Fruit fly (Drosophila melanogaster) whole organism, embryonic: ENCODE results near the gene AlkB.

Source experiments
- CG10274 ChIP-seq: fragments of 200-800 bp; sonication (Bioruptor generic); optimal IDR thresholded peaks from 3 replicates; lab custom pipeline; 2017; ENCODE audit warnings: missing biosample characterization, mild to moderate bottlenecking, missing genetic modification characterization
- CG10462 ChIP-seq: fragments of 200-800 bp; sonication (Bioruptor generic); optimal IDR thresholded peaks from 2 replicates; lab custom pipeline; 2016; ENCODE audit warnings: missing biosample characterization, missing genetic modification characterization
- CG11085 ChIP-seq: fragments of 200-800 bp; sonication (Bioruptor generic); IDR thresholded peaks from 2 replicates; pipeline ENCODE4 v1.3.6; 2022; ENCODE audit warnings: missing biosample characterization, missing genetic modification characterization
- CG11695 ChIP-seq: fragments of 200-800 bp; sonication (Bioruptor generic); IDR thresholded peaks from 3 replicates; pipeline ENCODE4 v1.3.6; 2022; ENCODE audit warnings: missing biosample characterization, missing genetic modification characterization
- CG12236 ChIP-seq: fragments of 200-800 bp; sonication (Bioruptor generic); optimal IDR thresholded peaks from 2 replicates; lab custom pipeline; 2016; ENCODE audit warnings: missing biosample characterization, missing genetic modification characterization
- CG12744 ChIP-seq: fragments of 200-800 bp; sonication (Bioruptor generic); optimal IDR thresholded peaks from 2 replicates; lab custom pipeline; 2016; ENCODE audit warnings: missing biosample characterization, missing genetic modification characterization
- CG13287 ChIP-seq: fragments of 200-800 bp; sonication (Bioruptor generic); IDR thresholded peaks from 2 replicates; pipeline ENCODE4 v1.3.6; 2022; ENCODE audit warnings: missing biosample characterization, missing genetic modification characterization; ENCODE audit not compliant: partially characterized antibody
- CG13296 ChIP-seq: fragments of 200-800 bp; sonication (Bioruptor generic); optimal IDR thresholded peaks from 3 replicates; lab custom pipeline; 2018; ENCODE audit warnings: missing biosample characterization, mild to moderate bottlenecking, missing genetic modification characterization
- CG13775 ChIP-seq: fragments of 200-800 bp; sonication (Bioruptor generic); optimal IDR thresholded peaks from 3 replicates; lab custom pipeline; 2017; ENCODE audit warnings: missing biosample characterization, mild to moderate bottlenecking, missing genetic modification characterization
- CG14441 ChIP-seq: fragments of 200-800 bp; sonication (Bioruptor generic); IDR thresholded peaks from 2 replicates; pipeline ENCODE4 v1.3.6; 2022; ENCODE audit warnings: missing biosample characterization, missing genetic modification characterization
- CG15479 ChIP-seq: fragments of 200-800 bp; sonication (Bioruptor generic); optimal IDR thresholded peaks from 3 replicates; lab custom pipeline; 2019; ENCODE audit warnings: missing biosample characterization, mild to moderate bottlenecking, missing genetic modification characterization, moderate library complexity
- CG17385 ChIP-seq: fragments of 200-800 bp; sonication (Bioruptor generic); optimal IDR thresholded peaks from 3 replicates; lab custom pipeline; 2018; ENCODE audit warnings: missing biosample characterization, mild to moderate bottlenecking, missing genetic modification characterization
- CG17612 ChIP-seq: fragments of 200-800 bp; sonication (Bioruptor generic); IDR thresholded peaks from 2 replicates; pipeline ENCODE4 v1.3.6; 2022; ENCODE audit warnings: missing biosample characterization, missing genetic modification characterization
- CG1792 ChIP-seq: fragments of 200-800 bp; sonication (Bioruptor generic); optimal IDR thresholded peaks from 2 replicates; lab custom pipeline; 2016; ENCODE audit warnings: missing biosample characterization, missing genetic modification characterization
- CG2129 ChIP-seq: fragments of 200-800 bp; sonication (Bioruptor generic); IDR thresholded peaks from 2 replicates; pipeline ENCODE4 v1.3.6; 2022; ENCODE audit warnings: missing biosample characterization, missing genetic modification characterization; ENCODE audit not compliant: partially characterized antibody
- CG30403 ChIP-seq: fragments of 200-800 bp; sonication (Bioruptor generic); optimal IDR thresholded peaks from 3 replicates; lab custom pipeline; 2016; ENCODE audit warnings: missing biosample characterization, missing genetic modification characterization
- CG31224 ChIP-seq: fragments of 200-800 bp; sonication (Bioruptor generic); IDR thresholded peaks from 2 replicates; pipeline ENCODE4 v1.3.6; 2022; ENCODE audit warnings: missing biosample characterization, missing genetic modification characterization
- CG34422 ChIP-seq: fragments of 200-800 bp; sonication (Bioruptor generic); IDR thresholded peaks from 3 replicates; pipeline ENCODE4 v1.3.6; 2022; ENCODE audit warnings: missing biosample characterization, missing genetic modification characterization
- CG43689 ChIP-seq: fragments of 200-800 bp; sonication (Bioruptor generic); IDR thresholded peaks from 2 replicates; pipeline ENCODE4 v1.3.6; 2022; ENCODE audit warnings: missing biosample characterization, missing genetic modification characterization
- CG5180 ChIP-seq: fragments of 200-800 bp; sonication (Bioruptor generic); optimal IDR thresholded peaks from 3 replicates; lab custom pipeline; 2017; ENCODE audit warnings: missing biosample characterization, missing genetic modification characterization, mild to moderate bottlenecking, moderate library complexity, missing genetic modification reagents
- CG6654 ChIP-seq: fragments of 200-800 bp; sonication (Bioruptor generic); optimal IDR thresholded peaks from 2 replicates; lab custom pipeline; 2017; ENCODE audit warnings: missing biosample characterization, mild to moderate bottlenecking, missing genetic modification characterization
- CG6765 ChIP-seq: fragments of 200-800 bp; sonication (Bioruptor generic); optimal IDR thresholded peaks from 3 replicates; lab custom pipeline; 2017; ENCODE audit warnings: missing biosample characterization, mild to moderate bottlenecking, missing genetic modification characterization
- CG7987 ChIP-seq: fragments of 200-800 bp; sonication (Bioruptor generic); optimal IDR thresholded peaks from 2 replicates; lab custom pipeline; 2018; ENCODE audit warnings: missing biosample characterization, mild to moderate bottlenecking, missing genetic modification characterization, moderate library complexity
- CG8478 ChIP-seq: fragments of >200 bp; optimal IDR thresholded peaks from 2 replicates; lab custom pipeline; 2018
- CG8924 ChIP-seq: fragments of 200-800 bp; optimal IDR thresholded peaks from 3 replicates; lab custom pipeline; 2019; ENCODE audit warnings: missing biosample characterization, mild to moderate bottlenecking, missing genetic modification characterization, moderate library complexity
- CG9727 ChIP-seq: fragments of 200-800 bp; sonication (Bioruptor generic); optimal IDR thresholded peaks from 3 replicates; lab custom pipeline; 2017; ENCODE audit warnings: missing biosample characterization, mild to moderate bottlenecking, missing genetic modification characterization
- CG9797 ChIP-seq: fragments of 200-800 bp; sonication (Bioruptor generic); optimal IDR thresholded peaks from 3 replicates; lab custom pipeline; 2018; ENCODE audit warnings: missing biosample characterization, mild to moderate bottlenecking, missing genetic modification characterization
- CG9817 ChIP-seq: fragments of 200-800 bp; sonication (Bioruptor generic); optimal IDR thresholded peaks from 2 replicates; lab custom pipeline; 2018; ENCODE audit warnings: missing biosample characterization, mild to moderate bottlenecking, missing genetic modification characterization, moderate library complexity
- CrebB ChIP-seq: fragments of 200-800 bp; sonication (Bioruptor generic); optimal IDR thresholded peaks from 3 replicates; lab custom pipeline; 2018; ENCODE audit warnings: missing biosample characterization, mild to moderate bottlenecking, missing genetic modification characterization
- Med ChIP-seq: fragments of 200-800 bp; sonication (Bioruptor generic); peaks from one replicate; lab custom pipeline; 2016; ENCODE audit warnings: missing biosample characterization, missing genetic modification characterization, mild to moderate bottlenecking, inconsistent platforms, moderate library complexity
- Optix ChIP-seq: fragments of 200-800 bp; sonication (Bioruptor generic); IDR thresholded peaks from 3 replicates; pipeline ENCODE4 v1.3.6; 2022; ENCODE audit warnings: missing biosample characterization, missing genetic modification characterization
- Rfx ChIP-seq: fragments of 200-800 bp; sonication (Bioruptor generic); IDR thresholded peaks from 2 replicates; pipeline ENCODE4 v1.3.6; 2022; ENCODE audit warnings: missing biosample characterization, missing genetic modification characterization
- Rx ChIP-seq: fragments of 200-800 bp; sonication (Bioruptor generic); IDR thresholded peaks from 2 replicates; pipeline ENCODE4 v1.3.6; 2022; ENCODE audit warnings: missing biosample characterization, missing genetic modification characterization
- TFAM ChIP-seq: fragments of 200-800 bp; sonication (Bioruptor generic); optimal IDR thresholded peaks from 2 replicates; lab custom pipeline; 2017; ENCODE audit warnings: missing biosample characterization, missing genetic modification characterization, inconsistent platforms
- Xrp1 ChIP-seq: fragments of 200-800 bp; sonication (Bioruptor generic); IDR thresholded peaks from 2 replicates; pipeline ENCODE4 v1.3.6; 2022; ENCODE audit warnings: missing biosample characterization, missing genetic modification characterization
- ab ChIP-seq: fragments of 200-800 bp; sonication (Bioruptor generic); optimal IDR thresholded peaks from 2 replicates; lab custom pipeline; 2016; ENCODE audit warnings: missing biosample characterization, missing genetic modification characterization
- abd-A ChIP-seq: fragments of 200-800 bp; sonication (Bioruptor generic); optimal IDR thresholded peaks from 3 replicates; lab custom pipeline; 2019; ENCODE audit warnings: missing biosample characterization, mild to moderate bottlenecking, missing genetic modification characterization, moderate library complexity
- ara ChIP-seq: fragments of 200-800 bp; sonication (Bioruptor generic); IDR thresholded peaks from 2 replicates; pipeline ENCODE4 v1.3.6; 2022; ENCODE audit warnings: missing biosample characterization, missing genetic modification characterization
- ase ChIP-seq: fragments of 200-800 bp; sonication (Bioruptor generic); IDR thresholded peaks from 3 replicates; pipeline ENCODE4 v1.3.6; 2022; ENCODE audit warnings: missing biosample characterization, missing genetic modification characterization
- az2 ChIP-seq: fragments of 200-800 bp; sonication (Bioruptor generic); optimal IDR thresholded peaks from 3 replicates; lab custom pipeline; 2016; ENCODE audit warnings: missing biosample characterization, missing genetic modification characterization
- btn ChIP-seq: fragments of 200-800 bp; sonication (Bioruptor generic); optimal IDR thresholded peaks from 2 replicates; lab custom pipeline; 2016; ENCODE audit warnings: missing biosample characterization, missing genetic modification characterization
- ems ChIP-seq: fragments of 200-800 bp; sonication (Bioruptor generic); optimal IDR thresholded peaks from 3 replicates; lab custom pipeline; 2016; ENCODE audit warnings: missing biosample characterization, missing genetic modification characterization
- fd102C ChIP-seq: fragments of 200-800 bp; sonication (Bioruptor generic); optimal IDR thresholded peaks from 2 replicates; lab custom pipeline; 2018; ENCODE audit warnings: missing biosample characterization, mild to moderate bottlenecking, missing genetic modification characterization, moderate library complexity
- fd3F ChIP-seq: fragments of 200-800 bp; sonication (Bioruptor generic); optimal IDR thresholded peaks from 2 replicates; lab custom pipeline; 2018; ENCODE audit warnings: missing biosample characterization, mild to moderate bottlenecking, missing genetic modification characterization, moderate library complexity
- ftz-f1 ChIP-seq: fragments of 200-800 bp; sonication (Bioruptor generic); optimal IDR thresholded peaks from 2 replicates; lab custom pipeline; 2016; ENCODE audit warnings: missing biosample characterization, missing genetic modification characterization
- fu2 ChIP-seq: fragments of 200-800 bp; sonication (Bioruptor generic); optimal IDR thresholded peaks from 2 replicates; lab custom pipeline; 2016; ENCODE audit warnings: missing biosample characterization, missing genetic modification characterization
- kni ChIP-seq: fragments of 200-800 bp; sonication (Bioruptor generic); optimal IDR thresholded peaks from 3 replicates; lab custom pipeline; 2017; ENCODE audit warnings: mild to moderate bottlenecking, missing biosample characterization, missing genetic modification reagents, missing genetic modification characterization
- nerfin-1 ChIP-seq: fragments of 200-800 bp; sonication (Bioruptor generic); optimal IDR thresholded peaks from 3 replicates; lab custom pipeline; 2019; ENCODE audit warnings: missing biosample characterization, mild to moderate bottlenecking, missing genetic modification characterization, moderate library complexity
- sens ChIP-seq: fragments of 200-800 bp; sonication (Bioruptor generic); peaks from one replicate; lab custom pipeline; 2016; ENCODE audit warnings: missing biosample characterization, missing genetic modification characterization
- seq ChIP-seq: fragments of 200-800 bp; sonication (Bioruptor generic); IDR thresholded peaks from 2 replicates; pipeline ENCODE4 v1.3.6; 2022; ENCODE audit warnings: missing biosample characterization, missing genetic modification characterization
- slp2 ChIP-seq: fragments of 200-800 bp; sonication (Bioruptor generic); optimal IDR thresholded peaks from 2 replicates; lab custom pipeline; 2016; ENCODE audit warnings: missing biosample characterization, missing genetic modification characterization
- sna ChIP-seq: fragments of 200-800 bp; sonication (Bioruptor generic); IDR thresholded peaks from 2 replicates; pipeline ENCODE4 v1.3.6; 2022; ENCODE audit warnings: missing biosample characterization, missing genetic modification characterization; ENCODE audit not compliant: partially characterized antibody
- stwl ChIP-seq: fragments of 200-800 bp; sonication (Bioruptor generic); optimal IDR thresholded peaks from 3 replicates; lab custom pipeline; 2018; ENCODE audit warnings: missing biosample characterization, mild to moderate bottlenecking, missing genetic modification characterization, moderate library complexity

The AlkB gene

dm6 chrX:15887247-15887616 is 27.9 kb upstream of the AlkB start, which contains the start of gene tay (continued):
- peak; percentile 34; the same call in 1 of the 2 replicates for TF ChIP-seq sna
- peak; percentile 56 for TF ChIP-seq ftz-f1 (GFP tag; lab: Kevin White, UChicago)
- TF ChIP-seq CG5180 (GFP tag; lab: Kevin White, UChicago): no peak
- peak; percentile 66 for TF ChIP-seq stwl (tag; lab: Kevin White, UChicago)
- TF ChIP-seq CG8924: no peak
- peak; percentile 4 for TF ChIP-seq CG30403 (GFP tag; lab: Kevin White, UChicago)
- TF ChIP-seq ab (GFP tag; lab: Kevin White, UChicago): no peak
- no peak for TF ChIP-seq CG43689
- no peak for TF ChIP-seq fd3F (GFP tag; lab: Kevin White, UChicago)
- no peak for TF ChIP-seq CG7987
- no peak for TF ChIP-seq nerfin-1
- peak; percentile 80 for TF ChIP-seq sens
- no peak for TF ChIP-seq CG10462 (GFP tag; lab: Kevin White, UChicago)
- no peak for TF ChIP-seq CG17612 (GFP tag; lab: Robert Waterston, UW)
- no peak for TF ChIP-seq CG13296
- no peak for TF ChIP-seq slp2 (GFP tag; lab: Kevin White, UChicago)
- TF ChIP-seq CG9727: no peak
- no peak for TF ChIP-seq CG1792
- no peak for TF ChIP-seq ase (GFP tag; lab: Robert Waterston, UW)
- no peak for TF ChIP-seq fd102C (GFP tag; lab: Kevin White, UChicago)
- no peak for TF ChIP-seq CG13775
- TF ChIP-seq CG9817 (tag; lab: Kevin White, UChicago): no peak
- TF ChIP-seq CG11695 (GFP tag; lab: Robert Waterston, UW): no peak
- no peak for TF ChIP-seq CG15479 (GFP tag; lab: Kevin White, UChicago)
- no peak for TF ChIP-seq TFAM
- no peak for TF ChIP-seq CG34422
- TF ChIP-seq btn (GFP tag; lab: Kevin White, UChicago): no peak
- TF ChIP-seq CG8478 (lab: Kevin White, UChicago): no peak
- no peak for TF ChIP-seq CG2129 (GFP tag; lab: Robert Waterston, UW)
- no peak for TF ChIP-seq CG17385 (GFP tag; lab: Kevin White, UChicago)
- no peak for TF ChIP-seq CrebB (tag; lab: Kevin White, UChicago)
- TF ChIP-seq seq (GFP tag; lab: Robert Waterston, UW): no peak
- TF ChIP-seq Med (GFP tag; lab: Kevin White, UChicago): peak; percentile 83
- no peak for TF ChIP-seq Optix (GFP tag; lab: Robert Waterston, UW)
- TF ChIP-seq CG13287 (GFP tag; lab: Robert Waterston, UW): peak; percentile 54
- no peak for TF ChIP-seq CG31224 (GFP tag; lab: Robert Waterston, UW)
- TF ChIP-seq CG10274 (GFP tag; lab: Kevin White, UChicago): no peak
- TF ChIP-seq Rx (GFP tag; lab: Robert Waterston, UW): no peak
- no peak for TF ChIP-seq Xrp1
- TF ChIP-seq ara (GFP tag; lab: Robert Waterston, UW): no peak
- peak; percentile 38 for TF ChIP-seq CG9797 (GFP tag; lab: Kevin White, UChicago)
- no peak for TF ChIP-seq az2 (GFP tag; lab: Kevin White, UChicago)
- no peak for TF ChIP-seq ems
- no peak for TF ChIP-seq CG6654
- no peak for TF ChIP-seq abd-A (tag; lab: Kevin White, UChicago)
- TF ChIP-seq fu2 (GFP tag; lab: Kevin White, UChicago): no peak
- TF ChIP-seq Rfx (GFP tag; lab: Robert Waterston, UW): peak; percentile 63; the same call in 1 of the 2 replicates
- no peak for TF ChIP-seq kni (GFP tag; lab: Kevin White, UChicago)
- no peak for TF ChIP-seq CG12744
- TF ChIP-seq CG11085 (GFP tag; lab: Robert Waterston, UW): no peak
- TF ChIP-seq CG12236 (GFP tag; lab: Kevin White, UChicago): no peak
- no peak for TF ChIP-seq CG6765 (GFP tag; lab: Kevin White, UChicago)
- TF ChIP-seq CG14441 (GFP tag; lab: Robert Waterston, UW): no peak
